Worm (Caenorhabditis elegans): ENCODE data around the gene best-14.

best-14 gene

ce11 chrV:10557676-10558075 is at the start of gene best-14:
Gene best-14, plus strand, starts transcription at chrV:10557976.
- TF ChIP-seq nhr-102 (tag; optimal IDR thresholded peaks at IDR 0.05) (no peak), unc-62 (GFP tag; optimal IDR thresholded peaks at IDR 0.05 in 1 of 2) (peak in 1 of 2 experiments; percentile 34), unc-62 (tag; optimal IDR thresholded peaks at IDR 0.05) (no peak)

ce11 chrV:10508855-10509254 is 48.9 kb upstream of the best-14 start, which contains the start of gene C35A5.6:
Gene C35A5.6, plus strand, starts transcription at chrV:10509137.
- TF ChIP-seq nhr-28 (tag; optimal IDR thresholded peaks at IDR 0.05): peak; percentile 16
- peak; percentile 52 for TF ChIP-seq hlh-30 (tag; optimal IDR thresholded peaks at IDR 0.05; ENCODE audit: insufficient read depth)
- TF ChIP-seq nhr-77 (tag; optimal IDR thresholded peaks at IDR 0.05): no peak
- peak; percentile 97 for TF ChIP-seq ztf-7 (tag; optimal IDR thresholded peaks at IDR 0.05)

- TF ChIP-seq unc-62 (GFP tag; optimal IDR thresholded peaks at IDR 0.05 in 1 of 2): peak in 1 of 2 experiments; percentile 61
- no peak for TF ChIP-seq unc-62 (tag; optimal IDR thresholded peaks at IDR 0.05)
- no peak for TF ChIP-seq ceh-28 (tag; optimal IDR thresholded peaks at IDR 0.05)
These were observed 43.5 kb upstream of the best-14 start, which contains the start of gene dmsr-8 for ce11 chrV:10514271-10514670. Gene dmsr-8, minus strand, starts transcription at chrV:10514371.

- TF ChIP-seq unc-62 (GFP tag; optimal IDR thresholded peaks at IDR 0.05 in 1 of 2) (peak in 1 of 2 experiments; percentile 96), unc-62 (tag; optimal IDR thresholded peaks at IDR 0.05) (no peak), nhr-25 (tag; optimal IDR thresholded peaks at IDR 0.05; ENCODE audit: borderline replicate concordance, insufficient read depth) (no peak), nhr-111 (GFP tag; optimal IDR thresholded peaks at IDR 0.05) (no peak)
These were observed 41.1 kb upstream of the best-14 start for ce11 chrV:10516702-10517101.

ce11 chrV:10525902-10526301 is 31.9 kb upstream of the best-14 start, which contains the start of the genes C35A5.8 and hda-11:
Gene C35A5.8, minus strand, starts transcription at chrV:10525908.
Gene hda-11, plus strand, starts transcription at chrV:10526184.
- peak; percentile 46; the same call in 1 of the 2 replicates for TF ChIP-seq zfp-3 (GFP tag; conservative IDR thresholded peaks at IDR 0.05)
- TF ChIP-seq mxl-2 (GFP tag; conservative IDR thresholded peaks at IDR 0.05): 0 out of 2 replicates have a peak, but pooled peaks have one; percentile 27
- TF ChIP-seq Y5F2A.4 (GFP tag; optimal IDR thresholded peaks at IDR 0.05): no peak
- peak; percentile 71 for TF ChIP-seq duxl-1 (tag; optimal IDR thresholded peaks at IDR 0.05; ENCODE audit: poor library complexity)
- no peak for TF ChIP-seq ama-1 (optimal IDR thresholded peaks at IDR 0.05)
- TF ChIP-seq set-16 (GFP tag; IDR thresholded peaks at IDR 0.05): no peak
- TF ChIP-seq daf-8 (GFP tag; IDR thresholded peaks at IDR 0.05): no peak
- peak in 1 of 2 experiments; percentile 89 for TF ChIP-seq hif-1 (tag; optimal IDR thresholded peaks at IDR 0.05)
- no peak for TF ChIP-seq ZK546.5 (tag; optimal IDR thresholded peaks at IDR 0.05)
- TF ChIP-seq nhr-48 (tag; optimal IDR thresholded peaks at IDR 0.05): peak; percentile 31
- TF ChIP-seq nhr-25 (tag; optimal IDR thresholded peaks at IDR 0.05; ENCODE audit: borderline replicate concordance, insufficient read depth): peak; percentile 4
- no peak for TF ChIP-seq Y105C5A.15 (GFP tag; IDR thresholded peaks at IDR 0.05)
- TF ChIP-seq ceh-28 (tag; optimal IDR thresholded peaks at IDR 0.05): no peak
- no peak for TF ChIP-seq lim-7 (GFP tag; IDR thresholded peaks at IDR 0.05)
- TF ChIP-seq spr-1 (tag; optimal IDR thresholded peaks at IDR 0.05): no peak
- TF ChIP-seq ZK337.2 (GFP tag; IDR thresholded peaks at IDR 0.05): peak; percentile 89
- no peak for TF ChIP-seq madf-5 (GFP tag; IDR thresholded peaks at IDR 0.05)
- 0 out of 2 replicates have a peak, but pooled peaks have one; percentile 68 for TF ChIP-seq D1046.2 (GFP tag; IDR thresholded peaks at IDR 0.05)
- no peak for TF ChIP-seq ces-1 (GFP tag; optimal IDR thresholded peaks at IDR 0.05)
- no peak for TF ChIP-seq F44E2.7 (GFP tag; IDR thresholded peaks at IDR 0.05)
- TF ChIP-seq dve-1 (tag; optimal IDR thresholded peaks at IDR 0.05; ENCODE audit: insufficient read depth): no peak
- TF ChIP-seq cey-2 (tag; optimal IDR thresholded peaks at IDR 0.05; ENCODE audit: borderline replicate concordance, insufficient read depth): no peak
- TF ChIP-seq nhr-6 (tag; optimal IDR thresholded peaks at IDR 0.05): peak; percentile 32
- TF ChIP-seq F49E8.2 (tag; optimal IDR thresholded peaks at IDR 0.05; ENCODE audit: borderline replicate concordance): no peak
- peak; percentile 41 for TF ChIP-seq sdz-12 (GFP tag; optimal IDR thresholded peaks at IDR 0.05)
- TF ChIP-seq nhr-42 (GFP tag; IDR thresholded peaks at IDR 0.05): no peak
- TF ChIP-seq lir-3 (tag; optimal IDR thresholded peaks at IDR 0.05): no peak
- no peak for TF ChIP-seq saeg-2 (GFP tag; IDR thresholded peaks at IDR 0.05)
- TF ChIP-seq lin-1 (GFP tag; IDR thresholded peaks at IDR 0.05): no peak
- TF ChIP-seq rbr-2 (tag; optimal IDR thresholded peaks at IDR 0.05): peak; percentile 48
- TF ChIP-seq ceh-82 (tag; optimal IDR thresholded peaks at IDR 0.05): no peak
- TF ChIP-seq T20F7.1 (GFP tag; optimal IDR thresholded peaks at IDR 0.05): no peak
- TF ChIP-seq pha-4 (GFP tag; IDR thresholded peaks at IDR 0.05): no peak; the same call in 1 of the 2 replicates
- no peak for TF ChIP-seq pha-4 (tag; optimal IDR thresholded peaks at IDR 0.05)

Data from whole organism, L4 larva.